Worm (Caenorhabditis elegans): Measurements from ENCODE around the gene ect-2.

Gene ect-2

ce11 chrII:10808708-10809343 is 25.1 kb upstream of the ect-2 start, which contains the start of gene R06F6.14:
R06F6.14 (plus strand) TSS chrII:10809293.
- no peak for TF ChIP-seq sma-9 (GFP tag; optimal IDR thresholded peaks at IDR 0.05)
- TF ChIP-seq sma-9 (tag; optimal IDR thresholded peaks at IDR 0.05) = no peak
- TF ChIP-seq zag-1 (tag; optimal IDR thresholded peaks at IDR 0.05) = no peak
- TF ChIP-seq dmd-4 (tag; optimal IDR thresholded peaks at IDR 0.05) = no peak
- no peak for TF ChIP-seq Y55F3AM.14 (GFP tag; optimal IDR thresholded peaks at IDR 0.05)
- TF ChIP-seq unc-55 (GFP tag; optimal IDR thresholded peaks at IDR 0.05) = no peak
- TF ChIP-seq nhr-129 (tag; optimal IDR thresholded peaks at IDR 0.05) = no peak
- TF ChIP-seq blmp-1 (tag; optimal IDR thresholded peaks at IDR 0.05; ENCODE audit: insufficient read depth) = no peak
- no peak for TF ChIP-seq ceh-16 (tag; optimal IDR thresholded peaks at IDR 0.05)
- no peak for TF ChIP-seq ztf-11 (tag; optimal IDR thresholded peaks at IDR 0.05)
- no peak for TF ChIP-seq aly-2 (tag; optimal IDR thresholded peaks at IDR 0.05)
- TF ChIP-seq lin-11 (tag; optimal IDR thresholded peaks at IDR 0.05) = no peak
- TF ChIP-seq C34F6.9 (tag; optimal IDR thresholded peaks at IDR 0.05) = no peak
- no peak for TF ChIP-seq nhr-77 (tag; optimal IDR thresholded peaks at IDR 0.05)
- TF ChIP-seq fos-1 (tag; optimal IDR thresholded peaks at IDR 0.05) = no peak
- no peak for TF ChIP-seq egl-27 (tag; optimal IDR thresholded peaks at IDR 0.05)
- no peak for TF ChIP-seq unc-62 (GFP tag; optimal IDR thresholded peaks at IDR 0.05)
- no peak for TF ChIP-seq ztf-1 (GFP tag; conservative IDR thresholded peaks at IDR 0.05)
- TF ChIP-seq gmeb-1 (tag; optimal IDR thresholded peaks at IDR 0.05) = no peak
- no peak for TF ChIP-seq ama-1 (optimal IDR thresholded peaks at IDR 0.05)
- no peak for TF ChIP-seq nhr-25 (tag; optimal IDR thresholded peaks at IDR 0.05)

ce11 chrII:10805437-10805836 is 21.7 kb upstream of the ect-2 start, which contains the start of gene ceh-62:
ceh-62 (plus strand) TSS chrII:10805737.
- TF ChIP-seq unc-39 (tag; optimal IDR thresholded peaks at IDR 0.05) = no peak
- TF ChIP-seq nhr-77 (tag; optimal IDR thresholded peaks at IDR 0.05) = no peak
- TF ChIP-seq nhr-6 (tag; optimal IDR thresholded peaks at IDR 0.05) = no peak
- TF ChIP-seq nhr-129 (tag; optimal IDR thresholded peaks at IDR 0.05) = no peak
- no peak for TF ChIP-seq C34F6.9 (tag; optimal IDR thresholded peaks at IDR 0.05)
- TF ChIP-seq alr-1 (tag; optimal IDR thresholded peaks at IDR 0.05) = no peak
- no peak for TF ChIP-seq nhr-23 (tag; optimal IDR thresholded peaks at IDR 0.05)
- no peak for TF ChIP-seq nhr-10 (tag; optimal IDR thresholded peaks at IDR 0.05)
- no peak for TF ChIP-seq aly-2 (tag; optimal IDR thresholded peaks at IDR 0.05)
- no peak for TF ChIP-seq mdl-1 (tag; optimal IDR thresholded peaks at IDR 0.05)
- no peak for TF ChIP-seq ztf-4 (tag; optimal IDR thresholded peaks at IDR 0.05)

- TF ChIP-seq alr-1 (tag; optimal IDR thresholded peaks at IDR 0.05) = no peak
- TF ChIP-seq gmeb-1 (tag; optimal IDR thresholded peaks at IDR 0.05) = no peak
Observed at ce11 chrII:10804907-10805306, 21.1 kb upstream of the ect-2 start.

- TF ChIP-seq ZK546.5 (tag; optimal IDR thresholded peaks at IDR 0.05) = no peak
- TF ChIP-seq nhr-11 (tag; optimal IDR thresholded peaks at IDR 0.05) = no peak
- no peak for TF ChIP-seq mbf-1 (tag; optimal IDR thresholded peaks at IDR 0.05)
- no peak for TF ChIP-seq nhr-10 (tag; optimal IDR thresholded peaks at IDR 0.05)
- no peak for TF ChIP-seq ztf-1 (GFP tag; conservative IDR thresholded peaks at IDR 0.05)
- no peak for TF ChIP-seq dmd-4 (tag; optimal IDR thresholded peaks at IDR 0.05)
- no peak for TF ChIP-seq peb-1 (tag; optimal IDR thresholded peaks at IDR 0.05)
- TF ChIP-seq lin-13 (GFP tag; optimal IDR thresholded peaks at IDR 0.05) = no peak
- TF ChIP-seq elt-1 (tag; optimal IDR thresholded peaks at IDR 0.05) = no peak
- TF ChIP-seq mdl-1 (tag; optimal IDR thresholded peaks at IDR 0.05) = no peak
- no peak for TF ChIP-seq C34F6.9 (tag; optimal IDR thresholded peaks at IDR 0.05)
- no peak for TF ChIP-seq unc-55 (GFP tag; optimal IDR thresholded peaks at IDR 0.05)
Observed at ce11 chrII:10804442-10804841, 20.7 kb upstream of the ect-2 start.

ce11 chrII:10800209-10800608 is 16.4 kb upstream of the ect-2 start:
- no peak for TF ChIP-seq snpc-4 (tag; optimal IDR thresholded peaks at IDR 0.05)
- peak in 1 of 2 experiments; percentile 37 for TF ChIP-seq lsy-2 (tag; optimal IDR thresholded peaks at IDR 0.05)
- TF ChIP-seq C34F6.9 (tag; optimal IDR thresholded peaks at IDR 0.05) = peak; percentile 34
